Fruit fly (Drosophila melanogaster) ovary, adult (tissue): Measurements from ENCODE around the gene CG13081.

ENCODE experiments used
- CG17801 ChIP-seq: fragments of 200-800 bp; optimal IDR thresholded peaks from 2 replicates; lab custom pipeline; 2019; ENCODE audit warnings: missing biosample characterization, mild to moderate bottlenecking, missing genetic modification characterization, moderate library complexity; ENCODE audit not compliant: partially characterized antibody

CG13081 gene

dm6 chr2L:19535234-19535633 lies 5.2 kb upstream of the CG13081 start, which contains the start of gene CG31697:
CG31697 (plus strand) TSS chr2L:19535448.
- no peak for TF ChIP-seq CG17801 (GFP tag; lab: Kevin White, UChicago)

- TF ChIP-seq CG17801 (GFP tag; lab: Kevin White, UChicago): no peak
These were observed 2.5 kb upstream of the CG13081 start, which contains the start of gene CG13082 for dm6 chr2L:19537779-19538456. CG13082 (plus strand) TSS chr2L:19538425.

- TF ChIP-seq CG17801 (GFP tag; lab: Kevin White, UChicago): no peak
These were observed 1.9 kb downstream of the CG13081 start for dm6 chr2L:19542268-19542773.

- no peak for TF ChIP-seq CG17801 (GFP tag; lab: Kevin White, UChicago)
These were observed 2.7 kb downstream of the CG13081 start for dm6 chr2L:19543010-19543564.

dm6 chr2L:19546869-19547710 lies 6.7 kb downstream of the CG13081 start, which contains the start of gene CG10337:
CG10337 (minus strand) TSS chr2L:19546959.
- peak; percentile 77 for TF ChIP-seq CG17801 (GFP tag; lab: Kevin White, UChicago)

- TF ChIP-seq CG17801 (GFP tag; lab: Kevin White, UChicago): no peak
These were observed 7.8 kb downstream of the CG13081 start, which contains the start of gene Tep4 for dm6 chr2L:19548158-19548557. Tep4 (plus strand) TSS chr2L:19548507.

dm6 chr2L:19549412-19549811 lies 9.0 kb downstream of the CG13081 start:
- TF ChIP-seq CG17801 (GFP tag; lab: Kevin White, UChicago): no peak

- TF ChIP-seq CG17801 (GFP tag; lab: Kevin White, UChicago): no peak
These were observed 22.9 kb downstream of the CG13081 start, which contains the start of gene CG13078 for dm6 chr2L:19563029-19563980. CG13078 (plus strand) TSS chr2L:19563930.

dm6 chr2L:19565233-19565898 lies 25.0 kb downstream of the CG13081 start, which contains the start of gene CG13077:
CG13077 (plus strand) TSS chr2L:19565863.
- no peak for TF ChIP-seq CG17801 (GFP tag; lab: Kevin White, UChicago)

dm6 chr2L:19567305-19567898 lies 27.0 kb downstream of the CG13081 start:
- TF ChIP-seq CG17801 (GFP tag; lab: Kevin White, UChicago): no peak

dm6 chr2L:19570806-19571254 lies 30.4 kb downstream of the CG13081 start:
- TF ChIP-seq CG17801 (GFP tag; lab: Kevin White, UChicago): peak; percentile 45

- no peak for TF ChIP-seq CG17801 (GFP tag; lab: Kevin White, UChicago)
These were observed 31.4 kb downstream of the CG13081 start for dm6 chr2L:19571574-19572495.
